Fruit fly (Drosophila melanogaster) whole organism, wandering third instar larva: Measurements from ENCODE around the gene Pez.
A peak's percentile ranks its signal among the peaks of the same experiment; 100 is the strongest.

ENCODE experiments used
- Abd-B ChIP-seq: fragments of >200 bp; optimal IDR thresholded peaks from 2 replicates; lab custom pipeline; 2017; ENCODE audit warnings: missing biosample characterization, missing genetic modification characterization
- CrebA ChIP-seq: fragments of 200-800 bp; sonication (Bioruptor generic); optimal IDR thresholded peaks from 2 replicates; lab custom pipeline; 2016; ENCODE audit warnings: missing biosample characterization, mild to moderate bottlenecking, missing genetic modification characterization, borderline replicate concordance
- Dfd ChIP-seq: fragments of >200 bp; optimal IDR thresholded peaks from 2 replicates; lab custom pipeline; 2017; ENCODE audit warnings: missing biosample characterization, missing genetic modification characterization
- Dif ChIP-seq: fragments of 200-275, 200-300 bp; sonication (Bioruptor generic); optimal IDR thresholded peaks from 2 replicates; lab custom pipeline; 2018; ENCODE audit warnings: missing biosample characterization, missing genetic modification characterization; ENCODE audit not compliant: partially characterized antibody
- GATAd ChIP-seq: sonication (Bioruptor generic); optimal IDR thresholded peaks from 2 replicates; lab custom pipeline; 2016; ENCODE audit warnings: missing biosample characterization, missing genetic modification characterization
- Hnf4 ChIP-seq: fragments of 200-800 bp; sonication (Bioruptor generic); optimal IDR thresholded peaks from 2 replicates; lab custom pipeline; 2016; ENCODE audit warnings: missing biosample characterization, mild to moderate bottlenecking, missing genetic modification characterization
- Hr78 ChIP-seq: fragments of >200 bp; optimal IDR thresholded peaks from 2 replicates; lab custom pipeline; 2017; ENCODE audit warnings: missing biosample characterization, missing genetic modification characterization
- Hr83 ChIP-seq: fragments of 200-300 bp; sonication (Bioruptor generic); optimal IDR thresholded peaks from 2 replicates; lab custom pipeline; 2016; ENCODE audit warnings: missing biosample characterization, mild to moderate bottlenecking, missing genetic modification characterization, moderate library complexity; ENCODE audit not compliant: poor library complexity, severe bottlenecking
- Jra ChIP-seq: sonication (Bioruptor generic); optimal IDR thresholded peaks from 2 replicates; lab custom pipeline; 2016; ENCODE audit warnings: missing biosample characterization, missing genetic modification characterization
- Mio ChIP-seq: sonication (Bioruptor generic); optimal IDR thresholded peaks from 2 replicates; lab custom pipeline; 2016; ENCODE audit warnings: missing biosample characterization, missing genetic modification characterization
- Myc ChIP-seq: fragments of >200 bp; optimal IDR thresholded peaks from 2 replicates; lab custom pipeline; 2017
- OdsH ChIP-seq: fragments of 200-800 bp; sonication (Bioruptor generic); optimal IDR thresholded peaks from 2 replicates; lab custom pipeline; 2016; ENCODE audit warnings: missing biosample characterization, mild to moderate bottlenecking, missing genetic modification characterization
- Rel ChIP-seq, 2 experiments: fragments of 200-800 bp; sonication (Bioruptor generic) in 1 of 2; optimal IDR thresholded peaks; 2 replicates in 1 of 2; 3 replicates in 1 of 2; lab custom pipeline; 2016 to 2019; ENCODE audit warnings: mild to moderate bottlenecking in 2 of 2, missing biosample characterization in 2 of 2, missing genetic modification characterization in 2 of 2, moderate library complexity in 1 of 2
- Sp1 ChIP-seq: fragments of 200-800 bp; sonication (Bioruptor generic); optimal IDR thresholded peaks from 3 replicates; lab custom pipeline; 2019; ENCODE audit warnings: missing biosample characterization, mild to moderate bottlenecking, missing genetic modification characterization, moderate library complexity
- Vsx2 ChIP-seq: fragments of 200-300, 225-300 bp; sonication (Bioruptor generic); optimal IDR thresholded peaks from 2 replicates; lab custom pipeline; 2018; ENCODE audit warnings: missing biosample characterization, missing genetic modification characterization; ENCODE audit not compliant: partially characterized antibody
- br ChIP-seq: fragments of 200-800 bp; sonication (Bioruptor generic); optimal IDR thresholded peaks from 2 replicates; lab custom pipeline; 2016; ENCODE audit warnings: missing biosample characterization, missing genetic modification characterization
- brk ChIP-seq: fragments of 200-800 bp; sonication (Bioruptor generic); optimal IDR thresholded peaks from 2 replicates; lab custom pipeline; 2016; ENCODE audit warnings: missing biosample characterization, mild to moderate bottlenecking, missing genetic modification characterization
- dsf ChIP-seq: sonication (Bioruptor generic); optimal IDR thresholded peaks from 2 replicates; lab custom pipeline; 2016; ENCODE audit warnings: missing biosample characterization, missing genetic modification characterization, borderline replicate concordance
- ey ChIP-seq: fragments of 200-800 bp; sonication (Bioruptor generic); optimal IDR thresholded peaks from 2 replicates; lab custom pipeline; 2016; ENCODE audit warnings: missing biosample characterization, missing genetic modification characterization
- foxo ChIP-seq, 2 experiments: fragments of 200-800 bp; sonication (Bioruptor generic); optimal IDR thresholded peaks; 2 replicates in 1 of 2; 3 replicates in 1 of 2; lab custom pipeline; 2016 to 2017; ENCODE audit warnings: missing biosample characterization in 2 of 2, missing genetic modification characterization in 2 of 2
- fru ChIP-seq: fragments of 200-800 bp; sonication (Bioruptor generic); optimal IDR thresholded peaks from 3 replicates; lab custom pipeline; 2016; ENCODE audit warnings: missing biosample characterization, mild to moderate bottlenecking, missing genetic modification characterization
- h ChIP-seq: fragments of 200-800 bp; sonication (Bioruptor generic); optimal IDR thresholded peaks from 3 replicates; lab custom pipeline; 2016; ENCODE audit warnings: missing biosample characterization, mild to moderate bottlenecking, missing genetic modification characterization
- jim ChIP-seq: fragments of 175-275, 200-325 bp; sonication (Bioruptor generic); optimal IDR thresholded peaks from 2 replicates; lab custom pipeline; 2016; ENCODE audit warnings: missing biosample characterization, mild to moderate bottlenecking, missing genetic modification characterization
- lola ChIP-seq: fragments of >200 bp; optimal IDR thresholded peaks from 2 replicates; lab custom pipeline; 2017; ENCODE audit warnings: missing biosample characterization, missing genetic modification characterization
- psq ChIP-seq: fragments of 200-800 bp; sonication (Bioruptor generic); optimal IDR thresholded peaks from 3 replicates; lab custom pipeline; 2017; ENCODE audit warnings: missing biosample characterization, mild to moderate bottlenecking, missing genetic modification characterization, moderate library complexity
- rgr ChIP-seq: fragments of 200-800 bp; sonication (Bioruptor generic); optimal IDR thresholded peaks from 3 replicates; lab custom pipeline; 2016; ENCODE audit warnings: missing biosample characterization, mild to moderate bottlenecking, missing genetic modification characterization
- sage ChIP-seq: fragments of 200-800 bp; sonication (Bioruptor generic); optimal IDR thresholded peaks from 2 replicates; lab custom pipeline; 2016; ENCODE audit warnings: missing biosample characterization, mild to moderate bottlenecking, missing genetic modification characterization
- sv ChIP-seq: fragments of 200-800 bp; sonication (Bioruptor generic); optimal IDR thresholded peaks from 3 replicates; lab custom pipeline; 2016; ENCODE audit warnings: missing biosample characterization, missing genetic modification characterization
- tai ChIP-seq: sonication (Bioruptor generic); optimal IDR thresholded peaks from 2 replicates; lab custom pipeline; 2016; ENCODE audit warnings: missing biosample characterization, missing genetic modification characterization
- usp ChIP-seq: fragments of >200 bp; optimal IDR thresholded peaks from 2 replicates; lab custom pipeline; 2017; ENCODE audit warnings: missing biosample characterization, missing genetic modification characterization
- woc ChIP-seq: sonication (Bioruptor generic); optimal IDR thresholded peaks from 2 replicates; lab custom pipeline; 2016; ENCODE audit warnings: missing biosample characterization, mild to moderate bottlenecking, missing genetic modification characterization

Pez gene

dm6 chr2L:6338367-6338975 is at the start of gene Pez, which contains the start of gene Cpr:
Gene Pez, minus strand, starts transcription at chr2L:6338671.
Gene Cpr, plus strand, starts transcription at chr2L:6338836.
- TF ChIP-seq lola (no peak), Vsx2 (GFP tag; lab: Kevin White, UChicago) (no peak), br (GFP tag; lab: Kevin White, UChicago) (peak; percentile 44), Dfd (GFP tag; lab: Kevin White, UChicago) (no peak), Sp1 (GFP tag; lab: Kevin White, UChicago) (peak; percentile 9), psq (GFP tag; lab: Kevin White, UChicago) (no peak), brk (GFP tag; lab: Kevin White, UChicago) (no peak), foxo (GFP tag; optimal IDR thresholded peaks at IDR 0.05; lab: Kevin White, UChicago) (no peak), Hr83 (peak; percentile 46), Mio (no peak), jim (GFP tag; lab: Kevin White, UChicago) (no peak), sage (GFP tag; lab: Kevin White, UChicago) (peak; percentile 16), OdsH (GFP tag; lab: Kevin White, UChicago) (no peak), Myc (lab: Kevin White, UChicago) (no peak), CrebA (GFP tag; lab: Kevin White, UChicago) (no peak), fru (peak; percentile 85), Rel (GFP tag; optimal IDR thresholded peaks at IDR 0.05; lab: Kevin White, UChicago) (no peak), Rel (tag; optimal IDR thresholded peaks at IDR 0.05; lab: Kevin White, UChicago) (peak; percentile 26), Abd-B (GFP tag; lab: Kevin White, UChicago) (no peak), usp (GFP tag; lab: Kevin White, UChicago) (no peak), ey (GFP tag; lab: Kevin White, UChicago) (peak; percentile 17), sv (GFP tag; lab: Kevin White, UChicago) (peak; percentile 21), Dif (GFP tag; lab: Kevin White, UChicago) (no peak), Hnf4 (no peak), tai (GFP tag; lab: Kevin White, UChicago) (no peak), dsf (GFP tag; lab: Kevin White, UChicago) (no peak), h (peak; percentile 66), rgr (GFP tag; lab: Kevin White, UChicago) (no peak)

- no peak for TF ChIP-seq jim (GFP tag; lab: Kevin White, UChicago)
- no peak for TF ChIP-seq Rel (GFP tag; optimal IDR thresholded peaks at IDR 0.05; lab: Kevin White, UChicago)
- peak; percentile 72 for TF ChIP-seq Rel (tag; optimal IDR thresholded peaks at IDR 0.05; lab: Kevin White, UChicago)
These were observed 48.6 kb upstream of the Pez start for dm6 chr2L:6387068-6387467.

dm6 chr2L:6385409-6385808 is 46.9 kb upstream of the Pez start, which contains the start of gene Nepl6:
Gene Nepl6, minus strand, starts transcription at chr2L:6385512.
- TF ChIP-seq woc (GFP tag; lab: Kevin White, UChicago), result no peak
- no peak for TF ChIP-seq Rel (GFP tag; optimal IDR thresholded peaks at IDR 0.05; lab: Kevin White, UChicago)
- peak; percentile 49 for TF ChIP-seq Rel (tag; optimal IDR thresholded peaks at IDR 0.05; lab: Kevin White, UChicago)

- TF ChIP-seq dsf (GFP tag; lab: Kevin White, UChicago) (no peak), Dif (GFP tag; lab: Kevin White, UChicago) (no peak), Rel (GFP tag; optimal IDR thresholded peaks at IDR 0.05; lab: Kevin White, UChicago) (no peak), Rel (tag; optimal IDR thresholded peaks at IDR 0.05; lab: Kevin White, UChicago) (no peak), Hr78 (GFP tag; lab: Kevin White, UChicago) (no peak), sv (GFP tag; lab: Kevin White, UChicago) (no peak), Jra (GFP tag; lab: Kevin White, UChicago) (no peak), Dfd (GFP tag; lab: Kevin White, UChicago) (no peak)
- TF ChIP-seq, all 38 proteins: peak for 0
These were observed 42.5 kb upstream of the Pez start, which contains the start of gene Nepl5 for dm6 chr2L:6380966-6381365. Gene Nepl5, plus strand, starts transcription at chr2L:6381266.

dm6 chr2L:6379197-6379596 is 40.7 kb upstream of the Pez start:
- TF ChIP-seq Myc (lab: Kevin White, UChicago) (no peak), sage (GFP tag; lab: Kevin White, UChicago) (no peak), ey (GFP tag; lab: Kevin White, UChicago) (no peak), GATAd (GFP tag; lab: Kevin White, UChicago) (no peak), h (no peak), Sp1 (GFP tag; lab: Kevin White, UChicago) (no peak), woc (GFP tag; lab: Kevin White, UChicago) (no peak)
